Worm (Caenorhabditis elegans) whole organism, mixed stage, embryonic: ENCODE measurements around the gene gpa-11.

ENCODE experiments used
- ceh-39 ChIP-seq: fragments of 150-350 bp; optimal IDR thresholded peaks from 2 replicates; lab custom pipeline; 2014; ENCODE audit warnings: missing biosample characterization, missing genetic modification characterization
- ces-1 ChIP-seq: fragments of 150-350 bp; optimal IDR thresholded peaks from 2 replicates; lab custom pipeline; 2014; ENCODE audit warnings: missing biosample characterization, missing genetic modification reagents, missing genetic modification characterization
- lsy-2 ChIP-seq: fragments of 150-350 bp; optimal IDR thresholded peaks from 2 replicates; lab custom pipeline; 2014; ENCODE audit warnings: missing biosample characterization, missing genetic modification characterization
- pha-4 ChIP-seq: fragments of 150-350 bp; optimal IDR thresholded peaks from 2 replicates; lab custom pipeline; 2018; ENCODE audit warnings: missing biosample characterization, missing genetic modification reagents, missing genetic modification characterization
- sptf-1 ChIP-seq: sonication (generic microtip); optimal IDR thresholded peaks from 2 replicates; lab custom pipeline; 2017; ENCODE audit warnings: mild to moderate bottlenecking, missing genetic modification characterization, moderate library complexity, missing compliant biosample characterization
- unc-62 ChIP-seq: fragments of 150-350 bp; optimal IDR thresholded peaks from 2 replicates; lab custom pipeline; 2014; ENCODE audit warnings: missing biosample characterization, missing genetic modification reagents, missing genetic modification characterization
- ztf-11 ChIP-seq: fragments of 150-350 bp; optimal IDR thresholded peaks from 2 replicates; lab custom pipeline; 2014; ENCODE audit warnings: missing biosample characterization, missing genetic modification characterization

DNA sequence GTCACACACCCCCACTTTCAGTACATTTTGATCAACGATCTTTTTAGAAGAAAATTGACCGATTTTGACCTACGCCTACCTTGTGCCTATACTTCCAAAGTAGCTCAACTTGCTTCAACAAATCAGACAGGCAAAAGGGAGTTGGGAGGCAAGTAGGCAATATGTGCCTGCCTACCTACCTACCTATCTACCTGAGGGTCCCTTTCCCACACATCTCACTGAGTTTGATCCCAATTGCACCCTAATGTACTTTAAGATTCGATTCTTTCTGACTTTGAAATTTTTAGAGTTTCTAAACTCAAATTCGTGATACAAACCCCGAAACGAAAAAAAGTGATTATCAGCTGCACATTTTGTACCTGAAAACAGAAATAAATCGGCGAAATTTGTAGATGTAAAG is 20.7 kb downstream of the gpa-11 start:
- TF ChIP-seq ceh-39 (no peak), pha-4 (no peak), unc-62 (GFP tag; lab: Kevin White, UChicago) (no peak), sptf-1 (tag; lab: Kevin White, UChicago) (no peak), ces-1 (GFP tag; lab: Kevin White, UChicago) (no peak), lsy-2 (tag; lab: Kevin White, UChicago) (no peak), ztf-11 (tag; lab: Kevin White, UChicago) (no peak)
